Fruit fly (Drosophila melanogaster) S2 (cell line): ENCODE results near the gene Ndfip.

Experiments used
- CG8478 ChIP-seq: fragments of >200 bp; optimal IDR thresholded peaks from 2 replicates; lab custom pipeline; 2018
- CTCF ChIP-seq, 2 experiments: fragments of >200 bp; optimal IDR thresholded peaks; 2 replicates each; lab custom pipeline; 2018

DNA sequence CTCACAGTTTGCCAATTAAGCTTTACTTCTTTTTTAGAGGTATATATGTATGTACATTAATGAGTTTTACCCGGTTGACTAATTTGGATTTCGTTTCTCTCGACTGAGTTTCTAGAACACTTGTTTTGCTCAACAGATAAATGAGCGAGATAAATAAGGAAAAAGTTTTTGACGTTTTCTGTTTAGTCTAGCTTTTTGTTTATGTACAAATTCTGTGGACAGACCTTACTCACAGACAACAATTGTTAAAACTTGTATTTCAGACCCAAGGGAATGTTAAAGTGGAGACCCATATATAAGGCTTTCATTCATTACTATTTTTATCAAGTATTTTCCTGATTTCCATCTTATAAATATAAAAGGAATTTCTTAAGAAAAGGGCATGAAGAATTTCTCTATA, 29.1 kb downstream of the Ndfip start:
- TF ChIP-seq CG8478 (lab: Kevin White, UChicago), result no peak
- no peak for TF ChIP-seq CTCF (optimal IDR thresholded peaks at IDR 0.05; lab: Kevin White, UChicago)
